Worm (Caenorhabditis elegans) whole organism, L3 larva: ENCODE results near the gene nhr-101.

Source experiments
- ceh-82 ChIP-seq: fragments of 150-350 bp; optimal IDR thresholded peaks from 2 replicates; lab custom pipeline; 2014; ENCODE audit warnings: missing biosample characterization, missing genetic modification characterization
- elt-1 ChIP-seq: fragments of 150-350 bp; optimal IDR thresholded peaks from 2 replicates; lab custom pipeline; 2014; ENCODE audit warnings: missing biosample characterization, missing genetic modification characterization
- elt-2 ChIP-seq: sonication (generic microtip); optimal IDR thresholded peaks from 2 replicates; lab custom pipeline; 2016; ENCODE audit warnings: missing genetic modification reagents, mild to moderate bottlenecking, missing genetic modification characterization, missing compliant biosample characterization
- fkh-10 ChIP-seq: sonication (generic microtip); optimal IDR thresholded peaks from 2 replicates; lab custom pipeline; 2017; ENCODE audit warnings: missing biosample characterization, missing genetic modification reagents, missing genetic modification characterization
- nfya-1 ChIP-seq: sonication (generic microtip); optimal IDR thresholded peaks from 2 replicates; lab custom pipeline; 2017; ENCODE audit warnings: missing genetic modification characterization, mild to moderate bottlenecking, missing compliant biosample characterization, antibody characterized with exemption, moderate library complexity; ENCODE audit not compliant: insufficient read depth
- nhr-23 ChIP-seq: fragments of 150-350 bp; optimal IDR thresholded peaks from 2 replicates; lab custom pipeline; 2014; ENCODE audit warnings: missing biosample characterization, missing genetic modification reagents, missing genetic modification characterization
- nhr-237 ChIP-seq: fragments of 150-350 bp; optimal IDR thresholded peaks from 2 replicates; lab custom pipeline; 2014; ENCODE audit warnings: missing biosample characterization, missing genetic modification characterization
- nhr-25 ChIP-seq: sonication (generic microtip); optimal IDR thresholded peaks from 2 replicates; lab custom pipeline; 2017; ENCODE audit warnings: missing biosample characterization, missing genetic modification characterization
- nhr-76 ChIP-seq: fragments of 150-350 bp; sonication (generic microtip); optimal IDR thresholded peaks from 5 replicates; lab custom pipeline; 2014; ENCODE audit warnings: missing biosample characterization, missing genetic modification characterization
- nhr-77 ChIP-seq: fragments of 150-350 bp; optimal IDR thresholded peaks from 2 replicates; lab custom pipeline; 2014; ENCODE audit warnings: missing biosample characterization, missing genetic modification characterization
- pqm-1 ChIP-seq: fragments of 150-350 bp; optimal IDR thresholded peaks from 2 replicates; lab custom pipeline; 2017; ENCODE audit warnings: missing biosample characterization, missing genetic modification characterization, inconsistent platforms
- sea-2 ChIP-seq: fragments of 150-350 bp; sonication (generic microtip); optimal IDR thresholded peaks from 4 replicates; lab custom pipeline; 2014; ENCODE audit warnings: missing biosample characterization, missing genetic modification reagents, missing genetic modification characterization
- skn-1 ChIP-seq: fragments of 150-350 bp; optimal IDR thresholded peaks from 2 replicates; lab custom pipeline; 2014; ENCODE audit warnings: missing biosample characterization, missing genetic modification characterization
- zag-1 ChIP-seq: fragments of 150-350 bp; optimal IDR thresholded peaks from 2 replicates; lab custom pipeline; 2014; ENCODE audit warnings: missing biosample characterization, missing genetic modification characterization

DNA sequence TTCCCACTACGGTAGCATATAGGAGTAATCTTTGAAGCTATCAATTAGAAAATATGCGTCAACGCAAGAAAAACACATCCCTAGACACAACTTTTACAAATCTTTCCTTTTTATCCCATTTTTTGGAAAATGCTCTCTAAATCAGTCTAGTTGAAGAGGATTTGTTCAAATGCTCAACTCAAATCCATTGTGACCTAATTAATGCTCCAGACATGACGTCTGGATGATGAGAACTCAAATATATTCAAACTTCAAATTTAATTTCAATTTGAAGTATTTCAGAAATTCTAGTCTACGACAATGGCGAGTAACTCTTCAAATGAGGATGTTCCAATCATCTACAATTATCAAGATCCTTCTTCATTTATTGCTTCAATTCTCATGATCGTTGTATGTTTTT, 17.9 kb upstream of the nhr-101 start, which contains the start of gene srx-85:
- TF ChIP-seq elt-1 (tag; lab: Kevin White, UChicago) (no peak), nhr-25 (tag; lab: Kevin White, UChicago) (no peak), nhr-76 (no peak), sea-2 (no peak), nhr-77 (tag; lab: Kevin White, UChicago) (no peak), zag-1 (no peak), nhr-237 (tag; lab: Kevin White, UChicago) (no peak), ceh-82 (tag; lab: Kevin White, UChicago) (no peak), nfya-1 (tag; lab: Kevin White, UChicago) (no peak), elt-2 (tag; lab: Kevin White, UChicago) (no peak), pqm-1 (no peak), fkh-10 (GFP tag; lab: Kevin White, UChicago) (no peak), nhr-23 (tag; lab: Kevin White, UChicago) (no peak), skn-1 (tag; lab: Kevin White, UChicago) (no peak)
